Fruit fly (Drosophila melanogaster): ENCODE results near the gene CG15576.

CG15576 gene

DNA sequence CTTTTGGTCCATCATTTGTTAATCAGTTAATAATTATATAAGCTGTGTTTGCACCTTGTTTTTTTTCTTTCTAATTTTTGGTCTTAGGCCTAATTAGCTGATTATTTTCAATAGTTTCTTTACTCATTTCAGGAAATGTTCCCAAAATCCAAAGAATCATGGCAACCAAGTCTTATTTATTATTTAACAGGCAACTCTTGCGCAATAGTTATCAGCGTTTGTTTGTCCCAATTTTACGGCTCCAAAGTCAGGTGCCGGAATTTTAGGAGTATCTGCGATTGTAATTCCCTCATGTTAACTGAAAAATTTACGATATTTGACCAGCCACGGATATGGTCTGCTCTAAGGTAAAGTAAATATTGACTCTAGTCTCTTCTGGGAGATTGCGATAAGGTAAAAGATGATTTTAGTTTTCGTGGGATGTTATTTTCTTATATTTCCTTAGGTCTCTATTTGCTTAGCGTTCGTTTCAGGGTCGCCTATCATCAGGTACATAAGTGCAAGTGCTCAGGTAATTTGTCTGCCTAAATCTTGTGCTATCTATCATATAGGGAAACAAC, 50.3 kb downstream of the CG15576 start (continued):
- TF ChIP-seq Hmx (GFP tag; optimal IDR thresholded peaks at IDR 0.05) (no peak), ERR (GFP tag; optimal IDR thresholded peaks at IDR 0.05) (no peak), Mes4 (GFP tag; optimal IDR thresholded peaks at IDR 0.05) (no peak), kni (GFP tag; optimal IDR thresholded peaks at IDR 0.05) (peak; percentile 44), CG14860 (GFP tag; IDR thresholded peaks at IDR 0.05; ENCODE audit: partially characterized antibody) (no peak), Tbp (GFP tag; optimal IDR thresholded peaks at IDR 0.05) (no peak), CG18619 (GFP tag; optimal IDR thresholded peaks at IDR 0.05) (peak; percentile 52), fu2 (GFP tag; optimal IDR thresholded peaks at IDR 0.05) (no peak), cg (GFP tag; optimal IDR thresholded peaks at IDR 0.05) (no peak), HLHmδ (GFP tag; optimal IDR thresholded peaks at IDR 0.05) (no peak), CG8290 (GFP tag; optimal IDR thresholded peaks at IDR 0.05) (peak; percentile 2), CG8290 (tag; optimal IDR thresholded peaks at IDR 0.05) (peak; percentile 13 to 46), pnt (GFP tag; optimal IDR thresholded peaks at IDR 0.05) (no peak), CG15479 (GFP tag; optimal IDR thresholded peaks at IDR 0.05) (peak; percentile 74), fd64A (GFP tag; optimal IDR thresholded peaks at IDR 0.05) (peak; percentile 49), ase (GFP tag; IDR thresholded peaks at IDR 0.05) (no peak), CG15514 (GFP tag; optimal IDR thresholded peaks at IDR 0.05) (peak; percentile 58), CG10274 (GFP tag; optimal IDR thresholded peaks at IDR 0.05) (no peak), disco-r (GFP tag; optimal IDR thresholded peaks at IDR 0.05) (peak; percentile 26), CG11456 (GFP tag; IDR thresholded peaks at IDR 0.05) (no peak), eyg (GFP tag; optimal IDR thresholded peaks at IDR 0.05) (no peak), Vsx1 (GFP tag; optimal IDR thresholded peaks at IDR 0.05) (peak; percentile 45), ro (GFP tag; IDR thresholded peaks at IDR 0.05) (no peak), bigmax (GFP tag; optimal IDR thresholded peaks at IDR 0.05) (no peak), PHDP (tag; optimal IDR thresholded peaks at IDR 0.05) (peak; percentile 27), mirr (GFP tag; optimal IDR thresholded peaks at IDR 0.05) (peak; percentile 40), gce (GFP tag; IDR thresholded peaks at IDR 0.05) (no peak), Atf6 (GFP tag; IDR thresholded peaks at IDR 0.05) (no peak), E2f1 (GFP tag; IDR thresholded peaks at IDR 0.05) (no peak), onecut (GFP tag; IDR thresholded peaks at IDR 0.05) (peak; percentile 35; the same call in 1 of the 2 replicates), stc (GFP tag; IDR thresholded peaks at IDR 0.05) (no peak), H2.0 (GFP tag; IDR thresholded peaks at IDR 0.05) (no peak), CG34422 (GFP tag; IDR thresholded peaks at IDR 0.05) (no peak), Abd-B (GFP tag; optimal IDR thresholded peaks at IDR 0.05) (no peak), pzg (GFP tag; optimal IDR thresholded peaks at IDR 0.05) (no peak), Bdp1 (GFP tag; optimal IDR thresholded peaks at IDR 0.05) (no peak), Doc2 (GFP tag; IDR thresholded peaks at IDR 0.05) (no peak), lilli (GFP tag; optimal IDR thresholded peaks at IDR 0.05) (no peak), fd3F (GFP tag; optimal IDR thresholded peaks at IDR 0.05) (no peak), CG11696 (GFP tag; IDR thresholded peaks at IDR 0.05) (no peak), salm (tag; optimal IDR thresholded peaks at IDR 0.05) (peak; percentile 40), Doc3 (GFP tag; IDR thresholded peaks at IDR 0.05; ENCODE audit: partially characterized antibody) (no peak), jigr1 (GFP tag; IDR thresholded peaks at IDR 0.05) (no peak), crc (GFP tag; optimal IDR thresholded peaks at IDR 0.05) (no peak), usp (GFP tag; optimal IDR thresholded peaks at IDR 0.05) (no peak), croc (GFP tag; conservative IDR thresholded peaks at IDR 0.05) (no peak), CG14441 (GFP tag; IDR thresholded peaks at IDR 0.05) (no peak), CG13894 (tag; optimal IDR thresholded peaks at IDR 0.05) (peak; percentile 44), CG15011 (GFP tag; optimal IDR thresholded peaks at IDR 0.05) (peak; percentile 46), CG9797 (GFP tag; optimal IDR thresholded peaks at IDR 0.05) (no peak), danr (GFP tag; IDR thresholded peaks at IDR 0.05) (no peak), Gug (GFP tag; IDR thresholded peaks at IDR 0.05) (no peak)
